Worm (Caenorhabditis elegans): Measurements from ENCODE around the gene C17C3.6.

ce11 chrII:5593377-5593932 is 43.6 kb downstream of the C17C3.6 start, which contains the start of gene cdc-14:
- TF ChIP-seq scrt-1 (GFP tag; IDR thresholded peaks at IDR 0.05), result no peak
- TF ChIP-seq ama-1 (optimal IDR thresholded peaks at IDR 0.05), result no peak
- no peak for TF ChIP-seq tbx-37 (GFP tag; conservative IDR thresholded peaks at IDR 0.05)

Measured in whole organism, early embryonic.